Fruit fly (Drosophila melanogaster) S2 (cell line): ENCODE data around the gene CG10237.

Experiments used
- CG8478 ChIP-seq: fragments of >200 bp; optimal IDR thresholded peaks from 2 replicates; lab custom pipeline; 2018
- CTCF ChIP-seq, 2 experiments: fragments of >200 bp; optimal IDR thresholded peaks; 2 replicates each; lab custom pipeline; 2018

Gene CG10237

dm6 chr2L:19434260-19434659 is 8.3 kb downstream of the CG10237 start:
- no peak for TF ChIP-seq CTCF (optimal IDR thresholded peaks at IDR 0.05; lab: Kevin White, UChicago)
- TF ChIP-seq CG8478, result no peak

- no peak for TF ChIP-seq CTCF (optimal IDR thresholded peaks at IDR 0.05; lab: Kevin White, UChicago)
- TF ChIP-seq CG8478, result no peak
Measured at dm6 chr2L:19433292-19433691, 9.2 kb downstream of the CG10237 start.

dm6 chr2L:19432424-19433015 is 10.0 kb downstream of the CG10237 start, which contains the start of gene Rab9:
Gene Rab9, plus strand, starts transcription at chr2L:19432574.
- TF ChIP-seq CTCF (optimal IDR thresholded peaks at IDR 0.05; lab: Kevin White, UChicago) (no peak), CG8478 (no peak)

dm6 chr2L:19430343-19430742 is 12.2 kb downstream of the CG10237 start, which contains the start of gene RtcB:
Gene RtcB, plus strand, starts transcription at chr2L:19430643.
- TF ChIP-seq CTCF (optimal IDR thresholded peaks at IDR 0.05; lab: Kevin White, UChicago), result peak; percentile 30 to 37
- TF ChIP-seq CG8478, result no peak

dm6 chr2L:19429731-19430130 is 12.8 kb downstream of the CG10237 start:
- no peak for TF ChIP-seq CTCF (optimal IDR thresholded peaks at IDR 0.05; lab: Kevin White, UChicago)
- TF ChIP-seq CG8478, result no peak

dm6 chr2L:19426330-19426781 is 16.2 kb downstream of the CG10237 start, which contains the start of gene Pax:
Gene Pax, minus strand, starts transcription at chr2L:19426596.
- TF ChIP-seq CTCF (optimal IDR thresholded peaks at IDR 0.05; lab: Kevin White, UChicago) (peak in 1 of 2 experiments; percentile 40), CG8478 (no peak)

dm6 chr2L:19425765-19426329 is 16.7 kb downstream of the CG10237 start:
- no peak for TF ChIP-seq CG8478
- TF ChIP-seq CTCF (optimal IDR thresholded peaks at IDR 0.05; lab: Kevin White, UChicago), result peak; percentile 90 to 98

- TF ChIP-seq CTCF (optimal IDR thresholded peaks at IDR 0.05; lab: Kevin White, UChicago) (peak in 1 of 2 experiments; percentile 2), CG8478 (no peak)
Measured at dm6 chr2L:19425105-19425504, 17.4 kb downstream of the CG10237 start.

- TF ChIP-seq CTCF (optimal IDR thresholded peaks at IDR 0.05; lab: Kevin White, UChicago) (no peak), CG8478 (no peak)
Measured at dm6 chr2L:19424307-19424902, 18.1 kb downstream of the CG10237 start.

dm6 chr2L:19423467-19424122 is 18.9 kb downstream of the CG10237 start, which contains the start of the genes Alp12 and CG13085:
Gene Alp12, plus strand, starts transcription at chr2L:19424050.
Gene CG13085, plus strand, starts transcription at chr2L:19424050.
- no peak for TF ChIP-seq CTCF (optimal IDR thresholded peaks at IDR 0.05; lab: Kevin White, UChicago)
- no peak for TF ChIP-seq CG8478

- TF ChIP-seq CG8478, result no peak
- no peak for TF ChIP-seq CTCF (optimal IDR thresholded peaks at IDR 0.05; lab: Kevin White, UChicago)
Measured at dm6 chr2L:19422642-19423041, 19.9 kb downstream of the CG10237 start.

dm6 chr2L:19421573-19421972 is 21.0 kb downstream of the CG10237 start:
- no peak for TF ChIP-seq CG8478
- TF ChIP-seq CTCF (optimal IDR thresholded peaks at IDR 0.05; lab: Kevin White, UChicago), result no peak

- TF ChIP-seq CTCF (optimal IDR thresholded peaks at IDR 0.05; lab: Kevin White, UChicago) (no peak), CG8478 (no peak)
Measured at dm6 chr2L:19418872-19419271, 23.7 kb downstream of the CG10237 start, which contains the start of gene lectin-37Db. Gene lectin-37Db, plus strand, starts transcription at chr2L:19419075.

dm6 chr2L:19418017-19418416 is 24.5 kb downstream of the CG10237 start, which contains the start of gene lectin-37Da:
Gene lectin-37Da, plus strand, starts transcription at chr2L:19418317.
- no peak for TF ChIP-seq CG8478
- TF ChIP-seq CTCF (optimal IDR thresholded peaks at IDR 0.05; lab: Kevin White, UChicago), result no peak
